Fruit fly (Drosophila melanogaster) whole organism, embryonic: Measurements from ENCODE around the gene Ccz1.
A peak's percentile ranks its signal among the peaks of the same experiment; 100 is the strongest.

Experiments used
- Bdp1 ChIP-seq: fragments of 200-800 bp; sonication (Bioruptor generic); optimal IDR thresholded peaks from 3 replicates; lab custom pipeline; 2016; ENCODE audit warnings: missing biosample characterization, missing genetic modification characterization
- Blimp-1 ChIP-seq: fragments of 200-800 bp; sonication (Bioruptor generic); optimal IDR thresholded peaks from 3 replicates; lab custom pipeline; 2018; ENCODE audit warnings: missing biosample characterization, missing genetic modification characterization, mild to moderate bottlenecking, moderate library complexity, missing genetic modification reagents
- CG12942 ChIP-seq: fragments of 200-800 bp; sonication (Bioruptor generic); optimal IDR thresholded peaks from 3 replicates; lab custom pipeline; 2016; ENCODE audit warnings: missing biosample characterization, missing genetic modification characterization
- CG13624 ChIP-seq: fragments of 200-800 bp; sonication (Bioruptor generic); optimal IDR thresholded peaks from 2 replicates; lab custom pipeline; 2016; ENCODE audit warnings: missing biosample characterization, missing genetic modification characterization
- CG14710 ChIP-seq: fragments of 200-800 bp; sonication (Bioruptor generic); optimal IDR thresholded peaks from 3 replicates; lab custom pipeline; 2019; ENCODE audit warnings: missing biosample characterization, mild to moderate bottlenecking, missing genetic modification characterization, moderate library complexity
- CG15011 ChIP-seq: fragments of 200-800 bp; sonication (Bioruptor generic); optimal IDR thresholded peaks from 3 replicates; lab custom pipeline; 2018; ENCODE audit warnings: missing biosample characterization, mild to moderate bottlenecking, missing genetic modification characterization
- CG1529 ChIP-seq: fragments of 200-800 bp; sonication (Bioruptor generic); optimal IDR thresholded peaks from 3 replicates; lab custom pipeline; 2018; ENCODE audit warnings: missing biosample characterization, missing genetic modification characterization
- CG15696 ChIP-seq: fragments of 200-800 bp; sonication (Bioruptor generic); optimal IDR thresholded peaks from 2 replicates; lab custom pipeline; 2019; ENCODE audit warnings: missing biosample characterization, mild to moderate bottlenecking, missing genetic modification characterization, moderate library complexity
- CG1603 ChIP-seq: fragments of 200-800 bp; sonication (Bioruptor generic); optimal IDR thresholded peaks from 2 replicates; lab custom pipeline; 2019; ENCODE audit warnings: missing biosample characterization, mild to moderate bottlenecking, missing genetic modification characterization, moderate library complexity
- CG17912 ChIP-seq: fragments of 200-800 bp; sonication (Bioruptor generic); optimal IDR thresholded peaks from 2 replicates; lab custom pipeline; 2018; ENCODE audit warnings: missing biosample characterization, mild to moderate bottlenecking, missing genetic modification characterization
- CG18011 ChIP-seq: fragments of 200-800 bp; sonication (Bioruptor generic); optimal IDR thresholded peaks from 2 replicates; lab custom pipeline; 2017; ENCODE audit warnings: missing biosample characterization, missing genetic modification characterization, mild to moderate bottlenecking, moderate library complexity, missing genotype
- CG18262 ChIP-seq: fragments of 200-800 bp; optimal IDR thresholded peaks from 3 replicates; lab custom pipeline; 2019; ENCODE audit warnings: missing biosample characterization, mild to moderate bottlenecking, missing genetic modification characterization, moderate library complexity
- CG33213 ChIP-seq: fragments of 200-800 bp; sonication (Bioruptor generic); optimal IDR thresholded peaks from 3 replicates; lab custom pipeline; 2016; ENCODE audit warnings: missing biosample characterization, missing genetic modification characterization
- CG3726 ChIP-seq: fragments of 200-800 bp; sonication (Bioruptor generic); IDR thresholded peaks from 3 replicates; pipeline ENCODE4, ENCODE4 v1.3.6; 2022; ENCODE audit warnings: missing biosample characterization, missing genetic modification characterization
- CG6765 ChIP-seq: fragments of 200-800 bp; sonication (Bioruptor generic); optimal IDR thresholded peaks from 3 replicates; lab custom pipeline; 2017; ENCODE audit warnings: missing biosample characterization, mild to moderate bottlenecking, missing genetic modification characterization
- CG6791 ChIP-seq: fragments of 200-800 bp; sonication (Bioruptor generic); IDR thresholded peaks from 3 replicates; pipeline ENCODE4 v1.3.6; 2022; ENCODE audit warnings: missing biosample characterization, missing genetic modification characterization; ENCODE audit not compliant: partially characterized antibody
- CG7839 ChIP-seq: fragments of 200-800 bp; sonication (Bioruptor generic); optimal IDR thresholded peaks from 3 replicates; lab custom pipeline; 2018; ENCODE audit warnings: missing biosample characterization, mild to moderate bottlenecking, missing genetic modification characterization, moderate library complexity
- CG8944 ChIP-seq: fragments of 200-800 bp; sonication (Bioruptor generic); optimal IDR thresholded peaks from 3 replicates; lab custom pipeline; 2016; ENCODE audit warnings: missing biosample characterization, missing genetic modification characterization
- CTCF ChIP-seq: fragments of 200-800 bp; sonication (Bioruptor generic); optimal IDR thresholded peaks from 2 replicates; lab custom pipeline; 2017; ENCODE audit warnings: missing biosample characterization, mild to moderate bottlenecking, missing genetic modification characterization, moderate library complexity
- Camta ChIP-seq: fragments of 200-800 bp; sonication (Bioruptor generic); optimal IDR thresholded peaks from 2 replicates; lab custom pipeline; 2016; ENCODE audit warnings: missing biosample characterization, missing genetic modification characterization
- Dll ChIP-seq: fragments of 200-800 bp; sonication (Bioruptor generic); IDR thresholded peaks from 4 replicates; pipeline ENCODE4 v1.3.6; 2022; ENCODE audit warnings: missing biosample characterization, missing genetic modification characterization; ENCODE audit not compliant: partially characterized antibody
- Dref ChIP-seq: fragments of 200-800 bp; sonication (Bioruptor generic); IDR thresholded peaks from 2 replicates; pipeline ENCODE4 v1.3.6; 2022; ENCODE audit warnings: missing biosample characterization, missing genetic modification characterization
- Ets65A ChIP-seq: fragments of 200-800 bp; sonication (Bioruptor generic); peaks from one replicate; lab custom pipeline; 2016; ENCODE audit warnings: missing biosample characterization, missing genetic modification characterization
- Fer2 ChIP-seq: fragments of 200-800 bp; sonication (Bioruptor generic); optimal IDR thresholded peaks from 2 replicates; lab custom pipeline; 2018; ENCODE audit warnings: missing biosample characterization, mild to moderate bottlenecking, missing genetic modification characterization, moderate library complexity
- Nf-YC ChIP-seq: fragments of 200-800 bp; optimal IDR thresholded peaks from 3 replicates; lab custom pipeline; 2019; ENCODE audit warnings: missing biosample characterization, mild to moderate bottlenecking, missing genetic modification characterization, moderate library complexity
- Taf1 ChIP-seq: fragments of 200-800 bp; sonication (Bioruptor generic); IDR thresholded peaks from 2 replicates; pipeline ENCODE4 v1.3.6; 2022; ENCODE audit warnings: missing biosample characterization, missing genetic modification characterization
- ara ChIP-seq: fragments of 200-800 bp; sonication (Bioruptor generic); IDR thresholded peaks from 2 replicates; pipeline ENCODE4 v1.3.6; 2022; ENCODE audit warnings: missing biosample characterization, missing genetic modification characterization
- cg ChIP-seq: fragments of 200-800 bp; sonication (Bioruptor generic); optimal IDR thresholded peaks from 3 replicates; lab custom pipeline; 2019; ENCODE audit warnings: missing biosample characterization, mild to moderate bottlenecking, missing genetic modification characterization, moderate library complexity
- chn ChIP-seq: fragments of 200-800 bp; sonication (Bioruptor generic); optimal IDR thresholded peaks from 2 replicates; lab custom pipeline; 2016; ENCODE audit warnings: missing biosample characterization, missing genetic modification characterization
- corto ChIP-seq: fragments of 200-800 bp; sonication (Bioruptor generic); optimal IDR thresholded peaks from 2 replicates; lab custom pipeline; 2016; ENCODE audit warnings: missing biosample characterization, mild to moderate bottlenecking, missing genetic modification characterization, moderate library complexity
- croc ChIP-seq: fragments of 200-800 bp; sonication (Bioruptor generic); conservative IDR thresholded peaks from 3 replicates; pipeline ENCODE4 v1.3.6; 2022; ENCODE audit warnings: missing biosample characterization, missing genetic modification characterization
- crol ChIP-seq: fragments of 200-800 bp; sonication (Bioruptor generic); IDR thresholded peaks from 2 replicates; pipeline ENCODE4 v1.3.6; 2022; ENCODE audit warnings: missing biosample characterization, missing genetic modification characterization
- cwo ChIP-seq: fragments of 200-800 bp; sonication (Bioruptor generic); optimal IDR thresholded peaks from 3 replicates; lab custom pipeline; 2017; ENCODE audit warnings: missing biosample characterization, missing genetic modification characterization, mild to moderate bottlenecking, moderate library complexity, missing genetic modification reagents
- disco-r ChIP-seq: fragments of 200-800 bp; sonication (Bioruptor generic); optimal IDR thresholded peaks from 2 replicates; lab custom pipeline; 2016; ENCODE audit warnings: missing biosample characterization, missing genetic modification characterization
- dmrt11E ChIP-seq: fragments of 200-800 bp; sonication (Bioruptor generic); optimal IDR thresholded peaks from 3 replicates; lab custom pipeline; 2018; ENCODE audit warnings: missing biosample characterization, mild to moderate bottlenecking, missing genetic modification characterization, moderate library complexity
- gem ChIP-seq: fragments of 200-800 bp; sonication (Bioruptor generic); optimal IDR thresholded peaks from 2 replicates; lab custom pipeline; 2019; ENCODE audit warnings: missing biosample characterization, mild to moderate bottlenecking, missing genetic modification characterization, moderate library complexity
- hkb ChIP-seq, 2 experiments: fragments of 200-800 bp in 1 of 2; fragments of >200 bp in 1 of 2; sonication (Bioruptor generic) in 1 of 2; IDR thresholded peaks in 1 of 2; optimal IDR thresholded peaks in 1 of 2; 2 replicates each; pipeline versions ENCODE4 v1.3.6 to Lab custom; 2017 to 2022; ENCODE audit warnings: missing biosample characterization in 1 of 2, missing genetic modification characterization in 1 of 2
- ind ChIP-seq: fragments of 200-800 bp; sonication (Bioruptor generic); optimal IDR thresholded peaks from 3 replicates; lab custom pipeline; 2016; ENCODE audit warnings: missing biosample characterization, missing genetic modification characterization
- klu ChIP-seq: fragments of 200-800 bp; sonication (Bioruptor generic); IDR thresholded peaks from 2 replicates; pipeline ENCODE4 v1.3.6; 2022; ENCODE audit warnings: missing biosample characterization, missing genetic modification characterization
- pita ChIP-seq: fragments of 200-800 bp; sonication (Bioruptor generic); optimal IDR thresholded peaks from 2 replicates; lab custom pipeline; 2017; ENCODE audit warnings: missing biosample characterization, mild to moderate bottlenecking, missing genetic modification characterization
- pros ChIP-seq: fragments of 200-800 bp; sonication (Bioruptor generic); optimal IDR thresholded peaks from 3 replicates; lab custom pipeline; 2019; ENCODE audit warnings: missing biosample characterization, mild to moderate bottlenecking, missing genetic modification characterization, moderate library complexity
- sens ChIP-seq: fragments of 200-800 bp; sonication (Bioruptor generic); peaks from one replicate; lab custom pipeline; 2016; ENCODE audit warnings: missing biosample characterization, missing genetic modification characterization
- seq ChIP-seq: fragments of 200-800 bp; sonication (Bioruptor generic); IDR thresholded peaks from 2 replicates; pipeline ENCODE4 v1.3.6; 2022; ENCODE audit warnings: missing biosample characterization, missing genetic modification characterization
- sim ChIP-seq: fragments of 200-800 bp; sonication (Bioruptor generic); IDR thresholded peaks from 2 replicates; pipeline ENCODE4 v1.3.6; 2022; ENCODE audit warnings: missing biosample characterization, missing genetic modification characterization
- slbo ChIP-seq: fragments of 200-800 bp; sonication (Bioruptor generic); IDR thresholded peaks from 2 replicates; pipeline ENCODE4 v1.3.6; 2022; ENCODE audit warnings: missing biosample characterization, missing genetic modification characterization
- wdn ChIP-seq: fragments of 200-800 bp; sonication (Bioruptor generic); IDR thresholded peaks from 2 replicates; pipeline ENCODE4 v1.3.6; 2022; ENCODE audit warnings: missing biosample characterization, missing genetic modification characterization
- z ChIP-seq: fragments of 200-800 bp; sonication (Bioruptor generic); IDR thresholded peaks from 3 replicates; pipeline ENCODE4 v1.3.6; 2022; ENCODE audit warnings: missing biosample characterization, missing genetic modification characterization
- zen ChIP-seq: fragments of 200-800 bp; sonication (Bioruptor generic); optimal IDR thresholded peaks from 3 replicates; lab custom pipeline; 2018; ENCODE audit warnings: missing biosample characterization, mild to moderate bottlenecking, missing genetic modification characterization, moderate library complexity

Ccz1 gene

dm6 chr3L:3890860-3891259 is 8.1 kb downstream of the Ccz1 start:
- TF ChIP-seq CG13624 (GFP tag; lab: Kevin White, UChicago) = no peak
- TF ChIP-seq klu (GFP tag; lab: Robert Waterston, UW) = no peak
- peak; percentile 69 for TF ChIP-seq sens (GFP tag; lab: Kevin White, UChicago)
- TF ChIP-seq disco-r (GFP tag; lab: Kevin White, UChicago) = no peak
- TF ChIP-seq CG1603 (tag; lab: Kevin White, UChicago) = peak; percentile 7
- TF ChIP-seq Dref = no peak
- peak; percentile 27 for TF ChIP-seq dmrt11E
- no peak for TF ChIP-seq corto (GFP tag; lab: Kevin White, UChicago)
- no peak for TF ChIP-seq cwo (GFP tag; lab: Kevin White, UChicago)
- TF ChIP-seq CG7839 (tag; lab: Kevin White, UChicago) = no peak
- TF ChIP-seq Taf1 (GFP tag; lab: Robert Waterston, UW) = no peak
- TF ChIP-seq wdn (GFP tag; lab: Robert Waterston, UW) = no peak
- no peak for TF ChIP-seq CG15011 (GFP tag; lab: Kevin White, UChicago)
- no peak for TF ChIP-seq sim (GFP tag; lab: Robert Waterston, UW)
- no peak for TF ChIP-seq CG18011 (GFP tag; lab: Kevin White, UChicago)

dm6 chr3L:3887392-3887791 is 11.6 kb downstream of the Ccz1 start:
- TF ChIP-seq pita (GFP tag; lab: Kevin White, UChicago) (no peak), croc (GFP tag; lab: Robert Waterston, UW) (no peak), hkb (optimal IDR thresholded peaks at IDR 0.05; lab: Kevin White, UChicago) (no peak), hkb (GFP tag; IDR thresholded peaks at IDR 0.05; lab: Robert Waterston, UW) (no peak), gem (tag; lab: Kevin White, UChicago) (no peak), seq (GFP tag; lab: Robert Waterston, UW) (peak; percentile 31; the same call in 1 of the 2 replicates), pros (GFP tag; lab: Kevin White, UChicago) (peak; percentile 65), crol (0 out of 2 replicates have a peak, but pooled peaks have one; percentile 16), Nf-YC (peak; percentile 63), z (GFP tag; lab: Robert Waterston, UW) (0 out of 3 replicates have a peak, but pooled peaks have one; percentile 14)

- TF ChIP-seq CTCF (peak; percentile 74), CG6765 (no peak), CG3726 (GFP tag; lab: Robert Waterston, UW) (no peak), Ets65A (peak; percentile 41)
- TF ChIP-seq, all 482 proteins: peak for 2
Observed at dm6 chr3L:3885933-3886332, 13.0 kb downstream of the Ccz1 start.

- TF ChIP-seq ind (GFP tag; lab: Kevin White, UChicago) = no peak
- TF ChIP-seq ara (GFP tag; lab: Robert Waterston, UW) = no peak
- TF ChIP-seq Fer2 (tag; lab: Kevin White, UChicago) = no peak
- TF ChIP-seq Camta (GFP tag; lab: Kevin White, UChicago) = no peak
- TF ChIP-seq CG6791 (GFP tag; lab: Robert Waterston, UW) = no peak
- no peak for TF ChIP-seq Dll (GFP tag; lab: Robert Waterston, UW)
- no peak for TF ChIP-seq cg (GFP tag; lab: Kevin White, UChicago)
- no peak for TF ChIP-seq chn (GFP tag; lab: Kevin White, UChicago)
- peak; percentile 15 for TF ChIP-seq CG14710
- no peak for TF ChIP-seq croc (GFP tag; lab: Robert Waterston, UW)
- no peak for TF ChIP-seq slbo (GFP tag; lab: Robert Waterston, UW)
- TF ChIP-seq CG33213 (GFP tag; lab: Kevin White, UChicago) = no peak
- TF ChIP-seq CG18262 (tag; lab: Kevin White, UChicago) = peak; percentile 10
- no peak for TF ChIP-seq CG12942
- TF ChIP-seq Bdp1 (GFP tag; lab: Kevin White, UChicago) = no peak
- no peak for TF ChIP-seq CG8944 (GFP tag; lab: Kevin White, UChicago)
- TF ChIP-seq CG1529 (GFP tag; lab: Kevin White, UChicago) = no peak
- peak; percentile 17 for TF ChIP-seq CG15696 (tag; lab: Kevin White, UChicago)
- peak; percentile 14 for TF ChIP-seq zen (tag; lab: Kevin White, UChicago)
- no peak for TF ChIP-seq CG17912 (GFP tag; lab: Kevin White, UChicago)
- peak; percentile 16 for TF ChIP-seq Blimp-1
Observed at dm6 chr3L:3882046-3882445, 16.9 kb downstream of the Ccz1 start.
